Worm (Caenorhabditis elegans): ENCODE measurements around the gene trp-1.

Gene trp-1

DNA sequence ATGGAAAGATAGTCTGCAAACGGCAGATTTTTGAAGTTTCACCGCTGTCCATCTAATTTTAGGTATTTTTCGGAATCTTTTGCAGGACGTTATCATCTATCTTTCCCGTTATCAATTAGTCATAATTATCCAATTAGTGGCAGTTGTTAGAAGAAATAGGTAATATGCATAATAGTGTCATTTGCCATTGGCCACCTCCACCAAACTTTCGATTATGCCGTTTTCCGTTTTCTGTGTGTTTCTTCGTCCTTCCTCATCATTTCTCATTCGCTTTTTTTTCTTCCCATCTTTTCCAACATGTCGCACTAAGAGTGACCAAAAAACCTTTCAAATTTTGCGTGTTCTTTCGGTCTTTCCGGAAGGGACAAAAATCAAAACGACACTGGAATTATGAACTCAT is 29.4 kb downstream of the trp-1 start:
- TF ChIP-seq flh-1 (GFP tag; optimal IDR thresholded peaks at IDR 0.05) (no peak), cnd-1 (tag; optimal IDR thresholded peaks at IDR 0.05) (no peak), ztf-11 (tag; optimal IDR thresholded peaks at IDR 0.05) (no peak), unc-62 (GFP tag; optimal IDR thresholded peaks at IDR 0.05) (no peak), nhr-12 (tag; optimal IDR thresholded peaks at IDR 0.05) (no peak), bed-3 (GFP tag; optimal IDR thresholded peaks at IDR 0.05) (no peak), lin-13 (tag; optimal IDR thresholded peaks at IDR 0.05) (no peak), nhr-28 (tag; optimal IDR thresholded peaks at IDR 0.05) (no peak), nhr-237 (tag; optimal IDR thresholded peaks at IDR 0.05) (no peak), sem-2 (GFP tag; optimal IDR thresholded peaks at IDR 0.05) (no peak)

DNA sequence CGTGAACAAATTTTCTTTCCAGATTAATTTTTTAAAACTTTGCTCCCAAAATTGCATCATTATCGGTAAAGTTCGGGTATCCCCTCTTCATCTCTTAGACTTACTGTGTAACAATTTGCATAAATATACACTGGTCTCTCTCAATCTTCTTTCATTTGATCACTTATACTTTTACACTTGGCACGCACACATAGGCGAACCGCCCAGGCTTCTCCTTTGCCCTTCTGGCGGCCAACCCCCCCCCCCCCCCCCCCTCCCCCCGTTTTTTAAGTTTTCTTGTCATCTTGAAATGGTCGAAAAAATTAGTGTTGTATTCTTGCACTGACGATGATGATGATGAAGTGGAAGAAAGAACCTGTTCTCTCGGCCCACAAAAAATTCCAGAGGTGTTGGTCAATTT is 35.4 kb downstream of the trp-1 start:
- TF ChIP-seq ceh-39 (tag; optimal IDR thresholded peaks at IDR 0.05) (no peak), snpc-4 (tag; optimal IDR thresholded peaks at IDR 0.05) (no peak)

- TF ChIP-seq blmp-1 (tag; optimal IDR thresholded peaks at IDR 0.05) (peak; percentile 65), sptf-1 (tag; optimal IDR thresholded peaks at IDR 0.05) (no peak), ces-1 (GFP tag; optimal IDR thresholded peaks at IDR 0.05) (peak; percentile 53)
Measured at ce11 chrIII:8571845-8572244, 36.9 kb downstream of the trp-1 start.

- TF ChIP-seq flh-1 (GFP tag; optimal IDR thresholded peaks at IDR 0.05): no peak
- TF ChIP-seq ces-1 (GFP tag; optimal IDR thresholded peaks at IDR 0.05): no peak
- TF ChIP-seq ceh-39 (tag; optimal IDR thresholded peaks at IDR 0.05): no peak
- no peak for TF ChIP-seq ztf-11 (tag; optimal IDR thresholded peaks at IDR 0.05)
- TF ChIP-seq sptf-1 (tag; optimal IDR thresholded peaks at IDR 0.05): no peak
- no peak for TF ChIP-seq mab-5 (tag; optimal IDR thresholded peaks at IDR 0.05)
- no peak for TF ChIP-seq nhr-76 (tag; optimal IDR thresholded peaks at IDR 0.05)
- TF ChIP-seq elt-1 (tag; optimal IDR thresholded peaks at IDR 0.05; ENCODE audit: borderline replicate concordance, insufficient read depth): no peak
- TF ChIP-seq unc-39 (tag; optimal IDR thresholded peaks at IDR 0.05): no peak
- TF ChIP-seq bed-3 (GFP tag; optimal IDR thresholded peaks at IDR 0.05): no peak
- no peak for TF ChIP-seq nhr-2 (tag; optimal IDR thresholded peaks at IDR 0.05)
- TF ChIP-seq zip-8 (tag; optimal IDR thresholded peaks at IDR 0.05): no peak
- TF ChIP-seq M03D4.4 (tag; optimal IDR thresholded peaks at IDR 0.05): no peak
- no peak for TF ChIP-seq ceh-43 (GFP tag; optimal IDR thresholded peaks at IDR 0.05)
- TF ChIP-seq sem-2 (GFP tag; optimal IDR thresholded peaks at IDR 0.05): no peak
- no peak for TF ChIP-seq mep-1 (tag; optimal IDR thresholded peaks at IDR 0.05)
Measured at ce11 chrIII:8573301-8573700, 38.4 kb downstream of the trp-1 start.

ce11 chrIII:8573869-8574268 is 38.9 kb downstream of the trp-1 start:
- TF ChIP-seq unc-120 (tag; optimal IDR thresholded peaks at IDR 0.05; ENCODE audit: poor library complexity, severe bottlenecking): no peak
- TF ChIP-seq M03D4.4 (tag; optimal IDR thresholded peaks at IDR 0.05): no peak
- no peak for TF ChIP-seq zip-8 (tag; optimal IDR thresholded peaks at IDR 0.05)
- no peak for TF ChIP-seq ceh-39 (tag; optimal IDR thresholded peaks at IDR 0.05)
- TF ChIP-seq flh-1 (GFP tag; optimal IDR thresholded peaks at IDR 0.05): no peak
- no peak for TF ChIP-seq nhr-2 (tag; optimal IDR thresholded peaks at IDR 0.05)

ce11 chrIII:8574299-8574698 is 39.4 kb downstream of the trp-1 start:
- TF ChIP-seq ham-2 (GFP tag; optimal IDR thresholded peaks at IDR 0.05): no peak
- TF ChIP-seq zip-8 (tag; optimal IDR thresholded peaks at IDR 0.05): peak; percentile 97
- TF ChIP-seq unc-39 (tag; optimal IDR thresholded peaks at IDR 0.05): no peak
- no peak for TF ChIP-seq lin-13 (tag; optimal IDR thresholded peaks at IDR 0.05)
- no peak for TF ChIP-seq mab-5 (tag; optimal IDR thresholded peaks at IDR 0.05)
- no peak for TF ChIP-seq elt-1 (tag; optimal IDR thresholded peaks at IDR 0.05; ENCODE audit: borderline replicate concordance, insufficient read depth)
- TF ChIP-seq blmp-1 (tag; optimal IDR thresholded peaks at IDR 0.05): no peak
- TF ChIP-seq sptf-1 (tag; optimal IDR thresholded peaks at IDR 0.05): no peak
- no peak for TF ChIP-seq pha-4 (tag; optimal IDR thresholded peaks at IDR 0.05)

DNA sequence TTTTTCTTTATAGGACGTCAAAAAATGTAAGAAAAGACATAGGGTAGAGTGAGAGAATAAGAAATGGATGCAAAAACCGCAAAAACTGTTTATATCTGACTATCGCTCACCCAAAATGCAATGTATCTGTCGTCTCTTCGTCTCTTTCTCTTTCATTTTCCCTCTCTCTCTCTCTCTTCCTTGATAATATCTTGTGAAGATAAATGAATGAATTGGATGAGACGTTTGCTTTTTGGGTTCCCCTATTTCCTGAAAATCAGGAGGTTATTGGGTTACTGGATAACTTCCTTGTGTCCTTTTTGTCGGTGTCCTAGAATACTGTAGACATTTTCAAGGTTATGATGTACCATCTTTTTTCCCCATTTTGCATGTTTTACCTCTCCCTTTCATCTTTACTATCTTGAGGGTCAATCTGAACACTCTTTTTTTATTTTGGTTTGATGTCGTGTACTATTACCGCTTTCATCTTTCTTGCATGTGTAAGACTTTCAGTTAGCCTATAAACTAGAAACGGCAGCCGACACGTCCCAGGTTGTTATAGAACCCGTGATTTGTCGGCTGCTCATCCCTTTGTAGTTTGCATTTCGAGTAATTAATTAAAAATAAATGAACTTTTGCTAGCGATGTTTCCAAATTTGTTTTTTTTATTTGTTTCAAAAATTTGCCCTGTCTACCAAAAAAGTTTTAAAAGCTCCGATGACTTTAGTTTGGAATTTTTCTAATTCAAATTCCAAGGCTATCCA is 40.6 kb downstream of the trp-1 start:
- TF ChIP-seq flh-1 (GFP tag; optimal IDR thresholded peaks at IDR 0.05) (no peak), hlh-1 (tag; optimal IDR thresholded peaks at IDR 0.05) (no peak), ces-1 (GFP tag; optimal IDR thresholded peaks at IDR 0.05) (peak; percentile 2), elt-1 (tag; optimal IDR thresholded peaks at IDR 0.05; ENCODE audit: borderline replicate concordance, insufficient read depth) (peak; percentile 65)

Measured in whole organism, mixed stage, embryonic.